Fruit fly (Drosophila melanogaster) ovary, adult (tissue): ENCODE measurements around the gene TyrR.
A peak's percentile ranks its signal among the peaks of the same experiment; 100 is the strongest.

ENCODE experiments used
- CG17801 ChIP-seq: fragments of 200-800 bp; optimal IDR thresholded peaks from 2 replicates; lab custom pipeline; 2019; ENCODE audit warnings: missing biosample characterization, mild to moderate bottlenecking, missing genetic modification characterization, moderate library complexity; ENCODE audit not compliant: partially characterized antibody

Gene TyrR

dm6 chr3R:17789937-17790336 lies 26.9 kb upstream of the TyrR start:
- no peak for TF ChIP-seq CG17801

- no peak for TF ChIP-seq CG17801
Measured at dm6 chr3R:17787780-17788179, 24.8 kb upstream of the TyrR start.

- TF ChIP-seq CG17801: no peak
Measured at dm6 chr3R:17784189-17784588, 21.2 kb upstream of the TyrR start.

- no peak for TF ChIP-seq CG17801
Measured at dm6 chr3R:17783144-17783543, 20.2 kb upstream of the TyrR start.

dm6 chr3R:17781371-17781770 lies 18.4 kb upstream of the TyrR start:
- peak; percentile 41 for TF ChIP-seq CG17801

dm6 chr3R:17776952-17777407 lies 14.0 kb upstream of the TyrR start:
- TF ChIP-seq CG17801: no peak

- no peak for TF ChIP-seq CG17801
Measured at dm6 chr3R:17776104-17776589, 13.2 kb upstream of the TyrR start.

dm6 chr3R:17774538-17774937 lies 11.6 kb upstream of the TyrR start:
- TF ChIP-seq CG17801: no peak

- TF ChIP-seq CG17801: no peak
Measured at dm6 chr3R:17773893-17774292, 10.9 kb upstream of the TyrR start.

dm6 chr3R:17762261-17762660 lies 727 bp downstream of the TyrR start:
- TF ChIP-seq CG17801: no peak

dm6 chr3R:17759773-17760476 lies 3.1 kb downstream of the TyrR start:
- no peak for TF ChIP-seq CG17801

- no peak for TF ChIP-seq CG17801
Measured at dm6 chr3R:17758905-17759304, 4.1 kb downstream of the TyrR start.

- TF ChIP-seq CG17801: no peak
Measured at dm6 chr3R:17742542-17742941, 20.4 kb downstream of the TyrR start.

dm6 chr3R:17736311-17736710 lies 26.7 kb downstream of the TyrR start, which contains the start of gene TyrRII:
Gene TyrRII (plus strand): TSS chr3R:17736611.
- TF ChIP-seq CG17801: no peak

dm6 chr3R:17733261-17733660 lies 29.7 kb downstream of the TyrR start, which contains the start of gene CG14321:
Gene CG14321 (plus strand): TSS chr3R:17733598.
- no peak for TF ChIP-seq CG17801

dm6 chr3R:17725558-17725957 lies 37.4 kb downstream of the TyrR start, which contains the start of gene Lgr1:
Gene Lgr1 (plus strand): TSS chr3R:17725777.
- no peak for TF ChIP-seq CG17801

dm6 chr3R:17724963-17725362 lies 38.0 kb downstream of the TyrR start, which contains the start of gene Atg8b:
Gene Atg8b (minus strand): TSS chr3R:17725063.
- TF ChIP-seq CG17801: no peak
